Worm (Caenorhabditis elegans) whole organism, L3 larva: ENCODE data around the gene Y69A2AR.47.
A peak's percentile ranks its signal among the peaks of the same experiment; 100 is the strongest.

Experiments used
- R02D3.7 ChIP-seq: fragments of 150-350 bp; optimal IDR thresholded peaks from 2 replicates; lab custom pipeline; 2014; ENCODE audit warnings: missing biosample characterization, missing genetic modification characterization
- aly-2 ChIP-seq: fragments of 150-350 bp; optimal IDR thresholded peaks from 2 replicates; lab custom pipeline; 2014; ENCODE audit warnings: missing biosample characterization, missing genetic modification characterization
- ceh-28 ChIP-seq: fragments of 150-350 bp; optimal IDR thresholded peaks from 2 replicates; lab custom pipeline; 2014; ENCODE audit warnings: missing biosample characterization, missing genetic modification reagents, missing genetic modification characterization
- ceh-82 ChIP-seq: fragments of 150-350 bp; optimal IDR thresholded peaks from 2 replicates; lab custom pipeline; 2014; ENCODE audit warnings: missing biosample characterization, missing genetic modification characterization
- ceh-9 ChIP-seq: sonication (generic microtip); optimal IDR thresholded peaks from 2 replicates; lab custom pipeline; 2018; ENCODE audit warnings: missing biosample characterization, missing genetic modification characterization
- daf-12 ChIP-seq: fragments of 150-350 bp; optimal IDR thresholded peaks from 2 replicates; lab custom pipeline; 2014; ENCODE audit warnings: missing biosample characterization, missing genetic modification reagents, missing genetic modification characterization
- elt-1 ChIP-seq: fragments of 150-350 bp; optimal IDR thresholded peaks from 2 replicates; lab custom pipeline; 2014; ENCODE audit warnings: missing biosample characterization, missing genetic modification characterization
- elt-2 ChIP-seq: sonication (generic microtip); optimal IDR thresholded peaks from 2 replicates; lab custom pipeline; 2016; ENCODE audit warnings: missing genetic modification reagents, mild to moderate bottlenecking, missing genetic modification characterization, missing compliant biosample characterization
- elt-3 ChIP-seq, 3 experiments: fragments of 150-350 bp in 1 of 3; sonication (generic microtip) in 2 of 3; optimal IDR thresholded peaks; 2 replicates in 2 of 3; 4 replicates in 1 of 3; lab custom pipeline; 2014 to 2017; ENCODE audit warnings: missing biosample characterization in 3 of 3, missing genetic modification characterization in 3 of 3
- eor-1 ChIP-seq, 2 experiments: fragments of 150-350 bp; optimal IDR thresholded peaks; 2 replicates each; lab custom pipeline; 2014 to 2018; ENCODE audit warnings: missing biosample characterization in 2 of 2, missing genetic modification characterization in 2 of 2
- fkh-10 ChIP-seq: sonication (generic microtip); optimal IDR thresholded peaks from 2 replicates; lab custom pipeline; 2017; ENCODE audit warnings: missing biosample characterization, missing genetic modification reagents, missing genetic modification characterization
- fos-1 ChIP-seq: fragments of 150-350 bp; optimal IDR thresholded peaks from 2 replicates; lab custom pipeline; 2014; ENCODE audit warnings: missing biosample characterization, missing genetic modification characterization
- lin-15B ChIP-seq: fragments of 150-350 bp; optimal IDR thresholded peaks from 2 replicates; lab custom pipeline; 2014; ENCODE audit warnings: missing biosample characterization, missing genetic modification characterization
- lsy-12 ChIP-seq: sonication (generic microtip); optimal IDR thresholded peaks from 2 replicates; lab custom pipeline; 2016; ENCODE audit warnings: mild to moderate bottlenecking, missing genetic modification characterization, missing compliant biosample characterization
- nfya-1 ChIP-seq: sonication (generic microtip); optimal IDR thresholded peaks from 2 replicates; lab custom pipeline; 2017; ENCODE audit warnings: missing genetic modification characterization, mild to moderate bottlenecking, missing compliant biosample characterization, antibody characterized with exemption, moderate library complexity; ENCODE audit not compliant: insufficient read depth
- nhr-23 ChIP-seq: fragments of 150-350 bp; optimal IDR thresholded peaks from 2 replicates; lab custom pipeline; 2014; ENCODE audit warnings: missing biosample characterization, missing genetic modification reagents, missing genetic modification characterization
- nhr-28 ChIP-seq: fragments of 150-350 bp; optimal IDR thresholded peaks from 2 replicates; lab custom pipeline; 2014; ENCODE audit warnings: missing biosample characterization, missing genetic modification characterization
- nhr-77 ChIP-seq: fragments of 150-350 bp; optimal IDR thresholded peaks from 2 replicates; lab custom pipeline; 2014; ENCODE audit warnings: missing biosample characterization, missing genetic modification characterization
- pqm-1 ChIP-seq: fragments of 150-350 bp; optimal IDR thresholded peaks from 2 replicates; lab custom pipeline; 2017; ENCODE audit warnings: missing biosample characterization, missing genetic modification characterization, inconsistent platforms
- skn-1 ChIP-seq: fragments of 150-350 bp; optimal IDR thresholded peaks from 2 replicates; lab custom pipeline; 2014; ENCODE audit warnings: missing biosample characterization, missing genetic modification characterization
- tbx-2 ChIP-seq: sonication (generic microtip); optimal IDR thresholded peaks from 2 replicates; lab custom pipeline; 2016; ENCODE audit warnings: mild to moderate bottlenecking, missing genetic modification characterization, missing compliant biosample characterization
- unc-62 ChIP-seq: fragments of 150-350 bp; sonication (generic microtip); optimal IDR thresholded peaks from 4 replicates; lab custom pipeline; 2014; ENCODE audit warnings: missing biosample characterization, missing genetic modification reagents, missing genetic modification characterization
- zag-1 ChIP-seq: fragments of 150-350 bp; optimal IDR thresholded peaks from 2 replicates; lab custom pipeline; 2014; ENCODE audit warnings: missing biosample characterization, missing genetic modification characterization

Gene Y69A2AR.47

ce11 chrIV:2640950-2641349 is 43.4 kb downstream of the Y69A2AR.47 start, which contains the start of the genes mdf-2 and nduv-3 (continued):
- peak; percentile 4 for TF ChIP-seq pqm-1 (tag; lab: Kevin White, UChicago)
- TF ChIP-seq aly-2 (tag; lab: Kevin White, UChicago), result no peak
- peak; percentile 1 for TF ChIP-seq ceh-82 (tag; lab: Kevin White, UChicago)
- TF ChIP-seq nfya-1, result peak; percentile 83

ce11 chrIV:2642054-2642453 is 44.5 kb downstream of the Y69A2AR.47 start:
- TF ChIP-seq elt-1 (tag; lab: Kevin White, UChicago) (no peak), lin-15B (tag; lab: Kevin White, UChicago) (peak; percentile 1), skn-1 (tag; lab: Kevin White, UChicago) (peak; percentile 20), ceh-82 (tag; lab: Kevin White, UChicago) (no peak)

ce11 chrIV:2642673-2643072 is 45.2 kb downstream of the Y69A2AR.47 start, which contains the start of gene ric-8:
Gene ric-8 (plus strand): TSS chrIV:2642973.
- TF ChIP-seq lsy-12 (tag; lab: Kevin White, UChicago) (no peak), nhr-28 (tag; lab: Kevin White, UChicago) (no peak), daf-12 (no peak), elt-2 (tag; lab: Kevin White, UChicago) (no peak), nfya-1 (no peak), tbx-2 (tag; lab: Kevin White, UChicago) (no peak), unc-62 (no peak), ceh-28 (no peak), fkh-10 (GFP tag; lab: Kevin White, UChicago) (no peak), R02D3.7 (tag; lab: Kevin White, UChicago) (no peak), nhr-77 (tag; lab: Kevin White, UChicago) (no peak), zag-1 (tag; lab: Kevin White, UChicago) (no peak), eor-1 (tag; optimal IDR thresholded peaks at IDR 0.05; lab: Kevin White, UChicago) (no peak), nhr-23 (tag; lab: Kevin White, UChicago) (no peak), elt-3 (tag; optimal IDR thresholded peaks at IDR 0.05; lab: Kevin White, UChicago) (no peak), ceh-9 (tag; lab: Kevin White, UChicago) (no peak), fos-1 (tag; lab: Kevin White, UChicago) (no peak)
